Fruit fly (Drosophila melanogaster): ENCODE data around the gene CG12795.

DNA sequence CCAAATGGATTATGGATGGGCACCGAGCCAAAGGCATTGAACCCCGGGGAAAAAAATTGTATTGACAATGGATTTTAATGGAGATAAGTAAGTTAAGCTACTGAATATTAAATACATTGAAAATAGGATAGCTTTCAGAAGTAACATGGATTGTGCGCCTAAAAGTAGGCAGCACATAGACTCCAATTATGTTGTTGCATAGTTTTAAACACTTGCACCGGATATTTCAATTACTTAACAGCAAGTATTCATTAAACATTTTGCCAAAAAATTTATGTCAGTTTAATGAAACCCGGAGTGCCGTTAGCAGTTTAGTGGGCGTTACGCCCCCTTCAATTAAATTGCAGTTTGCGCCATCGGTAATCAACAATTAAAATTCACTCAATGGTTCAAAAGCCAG, 14.2 kb upstream of the CG12795 start:
- no peak for TF ChIP-seq pan (optimal IDR thresholded peaks at IDR 0.05)
- TF ChIP-seq CG32264 (GFP tag; optimal IDR thresholded peaks at IDR 0.05), result no peak
- TF ChIP-seq psq (GFP tag; optimal IDR thresholded peaks at IDR 0.05), result no peak
- TF ChIP-seq Dfd (GFP tag; optimal IDR thresholded peaks at IDR 0.05), result no peak
